Fruit fly (Drosophila melanogaster): ENCODE measurements around the gene zuc.
A peak's percentile ranks its signal among the peaks of the same experiment; 100 is the strongest.

zuc gene

dm6 chr2L:11970853-11971397 is 18.8 kb downstream of the zuc start (continued):
- TF ChIP-seq Eip93F (GFP tag; optimal IDR thresholded peaks at IDR 0.05) (no peak), salr (GFP tag; optimal IDR thresholded peaks at IDR 0.05) (no peak), dsx (GFP tag; optimal IDR thresholded peaks at IDR 0.05; ENCODE audit: poor library complexity, severe bottlenecking) (peak; percentile 23), Lpt (GFP tag; optimal IDR thresholded peaks at IDR 0.05) (peak; percentile 17), acj6 (GFP tag; optimal IDR thresholded peaks at IDR 0.05) (no peak), Sox102F (GFP tag; optimal IDR thresholded peaks at IDR 0.05) (peak; percentile 29), CG6792 (GFP tag; optimal IDR thresholded peaks at IDR 0.05) (no peak), CG11902 (GFP tag; optimal IDR thresholded peaks at IDR 0.05) (no peak), CG4318 (GFP tag; optimal IDR thresholded peaks at IDR 0.05) (no peak), ss (GFP tag; optimal IDR thresholded peaks at IDR 0.05) (peak; percentile 31 to 54), Ets21C (GFP tag; optimal IDR thresholded peaks at IDR 0.05) (no peak), CG6808 (GFP tag; optimal IDR thresholded peaks at IDR 0.05) (peak; percentile 5), CG8319 (GFP tag; optimal IDR thresholded peaks at IDR 0.05) (no peak), Blimp-1 (GFP tag; optimal IDR thresholded peaks at IDR 0.05) (peak; percentile 13), Hr4 (GFP tag; optimal IDR thresholded peaks at IDR 0.05) (no peak)

dm6 chr2L:11970343-11970742 is 19.3 kb downstream of the zuc start:
- TF ChIP-seq CG6854 (GFP tag; optimal IDR thresholded peaks at IDR 0.05) (no peak), Smox (GFP tag; optimal IDR thresholded peaks at IDR 0.05) (no peak), CG8119 (GFP tag; IDR thresholded peaks at IDR 0.05) (no peak), spab (GFP tag; optimal IDR thresholded peaks at IDR 0.05) (no peak), svp (GFP tag) (no peak)

dm6 chr2L:11969424-11969823 is 20.3 kb downstream of the zuc start:
- TF ChIP-seq salr (GFP tag; optimal IDR thresholded peaks at IDR 0.05) (no peak), CG8632 (GFP tag; optimal IDR thresholded peaks at IDR 0.05) (no peak), CG16779 (tag; optimal IDR thresholded peaks at IDR 0.05) (no peak), CG1621 (tag; optimal IDR thresholded peaks at IDR 0.05) (no peak), CG10631 (GFP tag; optimal IDR thresholded peaks at IDR 0.05) (no peak), OdsH (GFP tag; optimal IDR thresholded peaks at IDR 0.05) (no peak), spab (GFP tag; optimal IDR thresholded peaks at IDR 0.05) (no peak)

dm6 chr2L:11968581-11969272 is 21.0 kb downstream of the zuc start:
- TF ChIP-seq Met (GFP tag; optimal IDR thresholded peaks at IDR 0.05) (peak; percentile 60), CG4318 (GFP tag; optimal IDR thresholded peaks at IDR 0.05) (peak; percentile 42), lz (GFP tag; optimal IDR thresholded peaks at IDR 0.05) (peak; percentile 66), CG11294 (GFP tag; IDR thresholded peaks at IDR 0.05) (0 out of 2 replicates have a peak, but pooled peaks have one; percentile 17), CG8319 (GFP tag; optimal IDR thresholded peaks at IDR 0.05) (no peak), Eip78C (GFP tag) (peak; percentile 91), CG16779 (tag; optimal IDR thresholded peaks at IDR 0.05) (no peak), Gug (GFP tag; IDR thresholded peaks at IDR 0.05) (no peak), dsx (GFP tag; optimal IDR thresholded peaks at IDR 0.05; ENCODE audit: poor library complexity, severe bottlenecking) (no peak), Eip93F (GFP tag; optimal IDR thresholded peaks at IDR 0.05) (no peak), pdm3 (GFP tag; optimal IDR thresholded peaks at IDR 0.05) (peak; percentile 70), esn (GFP tag; optimal IDR thresholded peaks at IDR 0.05) (peak; percentile 74), CG9139 (GFP tag; optimal IDR thresholded peaks at IDR 0.05) (no peak), CG10669 (GFP tag; optimal IDR thresholded peaks at IDR 0.05) (peak; percentile 59), CG3919 (GFP tag; optimal IDR thresholded peaks at IDR 0.05) (peak; percentile 63), fd85E (GFP tag; optimal IDR thresholded peaks at IDR 0.05) (no peak), Ets96B (tag; optimal IDR thresholded peaks at IDR 0.05) (peak; percentile 31), Smox (GFP tag; optimal IDR thresholded peaks at IDR 0.05) (peak; percentile 52), vri (GFP tag; optimal IDR thresholded peaks at IDR 0.05) (no peak), Hr39 (GFP tag; optimal IDR thresholded peaks at IDR 0.05) (peak; percentile 59), acj6 (GFP tag; optimal IDR thresholded peaks at IDR 0.05) (peak; percentile 69), CG11902 (GFP tag; optimal IDR thresholded peaks at IDR 0.05) (peak; percentile 50), CG6276 (GFP tag; optimal IDR thresholded peaks at IDR 0.05) (peak; percentile 43), net (GFP tag; optimal IDR thresholded peaks at IDR 0.05) (peak; percentile 2), CG15336 (GFP tag; IDR thresholded peaks at IDR 0.05) (peak; percentile 26; the same call in 1 of the 2 replicates), fd59A (GFP tag; optimal IDR thresholded peaks at IDR 0.05) (peak; percentile 45), fkh (GFP tag; optimal IDR thresholded peaks at IDR 0.05) (no peak), Blimp-1 (GFP tag; optimal IDR thresholded peaks at IDR 0.05) (peak; percentile 12)

All from whole organism, prepupa.